Worm (Caenorhabditis elegans): ENCODE results near the gene ZK809.1.
A peak's percentile ranks its signal among the peaks of the same experiment; 100 is the strongest.

The ZK809.1 gene

ce11 chrIV:11593415-11594190 is 48.3 kb upstream of the ZK809.1 start, which contains the start of gene F40F11.3 (continued):
- TF ChIP-seq sma-9 (GFP tag; optimal IDR thresholded peaks at IDR 0.05) = peak; percentile 93
- TF ChIP-seq sma-9 (tag; optimal IDR thresholded peaks at IDR 0.05) = no peak
- no peak for TF ChIP-seq ama-1 (optimal IDR thresholded peaks at IDR 0.05)
- TF ChIP-seq nhr-77 (tag; optimal IDR thresholded peaks at IDR 0.05) = no peak
- TF ChIP-seq skn-1 (tag; optimal IDR thresholded peaks at IDR 0.05) = peak; percentile 76
- peak; percentile 6 for TF ChIP-seq R02D3.7 (tag; optimal IDR thresholded peaks at IDR 0.05)
- peak; percentile 93 for TF ChIP-seq nhr-6 (tag; optimal IDR thresholded peaks at IDR 0.05)
- TF ChIP-seq egl-27 (tag; optimal IDR thresholded peaks at IDR 0.05) = peak; percentile 51
- peak; percentile 88 for TF ChIP-seq fos-1 (tag; optimal IDR thresholded peaks at IDR 0.05)
- no peak for TF ChIP-seq nhr-237 (tag; optimal IDR thresholded peaks at IDR 0.05)
- no peak for TF ChIP-seq nhr-12 (tag; optimal IDR thresholded peaks at IDR 0.05)
- no peak for TF ChIP-seq elt-1 (tag; optimal IDR thresholded peaks at IDR 0.05)
- peak; percentile 16 for TF ChIP-seq unc-62 (GFP tag; optimal IDR thresholded peaks at IDR 0.05)
- TF ChIP-seq lin-39 (tag; optimal IDR thresholded peaks at IDR 0.05) = no peak
- TF ChIP-seq Y55F3AM.14 (GFP tag; optimal IDR thresholded peaks at IDR 0.05) = no peak
- TF ChIP-seq ceh-16 (tag; optimal IDR thresholded peaks at IDR 0.05) = peak; percentile 71
- no peak for TF ChIP-seq mbf-1 (tag; optimal IDR thresholded peaks at IDR 0.05)
- peak; percentile 80 for TF ChIP-seq blmp-1 (tag; optimal IDR thresholded peaks at IDR 0.05; ENCODE audit: insufficient read depth)
- TF ChIP-seq ceh-82 (tag; optimal IDR thresholded peaks at IDR 0.05) = no peak
- peak; percentile 92 for TF ChIP-seq sem-4 (tag; optimal IDR thresholded peaks at IDR 0.05)

ce11 chrIV:11594191-11594673 is 47.7 kb upstream of the ZK809.1 start, which contains the start of gene mig-38:
TSS of gene mig-38 (plus strand) at chrIV:11594244.
- TF ChIP-seq nhr-11 (tag; optimal IDR thresholded peaks at IDR 0.05) (no peak), mdl-1 (tag; optimal IDR thresholded peaks at IDR 0.05) (peak in 1 of 2 experiments; percentile 57), R02D3.7 (tag; optimal IDR thresholded peaks at IDR 0.05) (no peak), ztf-11 (tag; optimal IDR thresholded peaks at IDR 0.05) (no peak), Y55F3AM.14 (GFP tag; optimal IDR thresholded peaks at IDR 0.05) (peak; percentile 4), unc-55 (GFP tag; optimal IDR thresholded peaks at IDR 0.05) (peak; percentile 34), dmd-4 (tag; optimal IDR thresholded peaks at IDR 0.05) (no peak), sma-9 (GFP tag; optimal IDR thresholded peaks at IDR 0.05) (peak; percentile 60), sma-9 (tag; optimal IDR thresholded peaks at IDR 0.05) (no peak), nhr-129 (tag; optimal IDR thresholded peaks at IDR 0.05) (peak; percentile 44), lin-39 (tag; optimal IDR thresholded peaks at IDR 0.05) (no peak), C34F6.9 (tag; optimal IDR thresholded peaks at IDR 0.05) (peak; percentile 48), ceh-16 (tag; optimal IDR thresholded peaks at IDR 0.05) (no peak), zag-1 (tag; optimal IDR thresholded peaks at IDR 0.05) (peak; percentile 25), unc-62 (GFP tag; optimal IDR thresholded peaks at IDR 0.05) (no peak), unc-39 (tag; optimal IDR thresholded peaks at IDR 0.05) (no peak), fos-1 (tag; optimal IDR thresholded peaks at IDR 0.05) (peak; percentile 23), elt-1 (tag; optimal IDR thresholded peaks at IDR 0.05) (no peak), crh-2 (tag; optimal IDR thresholded peaks at IDR 0.05) (peak; percentile 76), ZK546.5 (tag; optimal IDR thresholded peaks at IDR 0.05) (no peak), lin-11 (tag; optimal IDR thresholded peaks at IDR 0.05) (no peak), ceh-82 (tag; optimal IDR thresholded peaks at IDR 0.05) (no peak), blmp-1 (tag; optimal IDR thresholded peaks at IDR 0.05; ENCODE audit: insufficient read depth) (peak; percentile 30), F13H6.1 (tag; optimal IDR thresholded peaks at IDR 0.05) (peak; percentile 63), lin-13 (GFP tag; optimal IDR thresholded peaks at IDR 0.05) (peak; percentile 27), sma-3 (GFP tag; optimal IDR thresholded peaks at IDR 0.05) (no peak), nhr-25 (tag; optimal IDR thresholded peaks at IDR 0.05) (no peak), mbf-1 (tag; optimal IDR thresholded peaks at IDR 0.05) (no peak), alr-1 (tag; optimal IDR thresholded peaks at IDR 0.05) (no peak), nhr-21 (tag; optimal IDR thresholded peaks at IDR 0.05) (peak; percentile 47), egl-27 (tag; optimal IDR thresholded peaks at IDR 0.05) (no peak), elt-3 (tag; optimal IDR thresholded peaks at IDR 0.05) (no peak), nhr-10 (tag; optimal IDR thresholded peaks at IDR 0.05) (no peak), sem-4 (tag; optimal IDR thresholded peaks at IDR 0.05) (peak; percentile 61), lsy-2 (tag; optimal IDR thresholded peaks at IDR 0.05) (peak; percentile 29 to 59), gmeb-1 (tag; optimal IDR thresholded peaks at IDR 0.05) (no peak), nhr-77 (tag; optimal IDR thresholded peaks at IDR 0.05) (no peak), ama-1 (optimal IDR thresholded peaks at IDR 0.05) (peak; percentile 99)

Data from whole organism, L2 larva.